Fruit fly (Drosophila melanogaster): ENCODE results near the gene CG15142.

DNA sequence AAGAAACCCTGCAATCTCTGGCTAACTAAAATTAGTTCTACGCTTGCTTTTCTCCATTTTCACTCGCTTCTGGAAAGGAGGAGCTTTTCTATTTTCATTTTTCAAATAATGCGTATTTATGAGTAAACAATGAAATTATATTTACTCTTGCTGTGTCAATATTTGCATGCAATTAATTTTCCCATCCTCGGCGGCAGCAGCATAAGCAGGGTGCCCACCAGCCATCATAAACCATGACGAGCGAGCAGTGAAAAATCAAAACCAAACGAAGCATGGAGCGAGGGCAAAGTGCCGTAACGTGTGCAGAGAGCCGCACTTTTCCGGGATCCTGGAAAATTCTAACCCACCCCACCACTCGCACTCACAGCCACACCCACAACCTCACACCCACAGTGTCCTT lies 35.2 kb upstream of the CG15142 start:
- TF ChIP-seq CTCF (optimal IDR thresholded peaks at IDR 0.05): no peak
- no peak for TF ChIP-seq CG8478 (optimal IDR thresholded peaks at IDR 0.05)
